Worm (Caenorhabditis elegans): ENCODE data around the gene pqn-71.

- TF ChIP-seq hnd-1 (tag; optimal IDR thresholded peaks at IDR 0.05) (no peak), flt-1 (GFP tag; IDR thresholded peaks at IDR 0.05) (no peak), tbx-11 (GFP tag; IDR thresholded peaks at IDR 0.05) (no peak), ama-1 (optimal IDR thresholded peaks at IDR 0.05) (no peak)
Measured at ce11 chrV:15451421-15451820, 14.1 kb upstream of the pqn-71 start, which contains the start of gene srw-33.

All from whole organism, early embryonic.